Worm (Caenorhabditis elegans): ENCODE measurements around the gene ceh-31.

Gene ceh-31

ce11 chrX:3024637-3025113, 45.5 kb downstream of the ceh-31 start, which contains the start of gene aqp-7:
Gene aqp-7, plus strand, starts transcription at chrX:3025063.
- no peak for TF ChIP-seq dmd-4 (tag; optimal IDR thresholded peaks at IDR 0.05; ENCODE audit: borderline replicate concordance)
- no peak for TF ChIP-seq ceh-31 (tag; optimal IDR thresholded peaks at IDR 0.05)
- TF ChIP-seq K09A11.1 (tag; optimal IDR thresholded peaks at IDR 0.05; ENCODE audit: insufficient read depth) = no peak
- TF ChIP-seq nhr-11 (tag; optimal IDR thresholded peaks at IDR 0.05) = no peak
- TF ChIP-seq ama-1 (optimal IDR thresholded peaks at IDR 0.05) = no peak
- no peak for TF ChIP-seq zip-5 (tag; optimal IDR thresholded peaks at IDR 0.05)
- TF ChIP-seq elt-4 (tag; optimal IDR thresholded peaks at IDR 0.05) = no peak
- TF ChIP-seq ceh-34 (tag; optimal IDR thresholded peaks at IDR 0.05) = no peak
- TF ChIP-seq pqm-1 (tag; optimal IDR thresholded peaks at IDR 0.05) = no peak
- no peak for TF ChIP-seq T23F11.4 (GFP tag; optimal IDR thresholded peaks at IDR 0.05)
- no peak for TF ChIP-seq fax-1 (tag; optimal IDR thresholded peaks at IDR 0.05)
- TF ChIP-seq pax-1 (tag; optimal IDR thresholded peaks at IDR 0.05) = no peak
- TF ChIP-seq ceh-14 (tag; optimal IDR thresholded peaks at IDR 0.05) = no peak
- no peak for TF ChIP-seq pag-3 (tag; optimal IDR thresholded peaks at IDR 0.05; ENCODE audit: borderline replicate concordance)
- no peak for TF ChIP-seq fkh-6 (tag; optimal IDR thresholded peaks at IDR 0.05)
- no peak for TF ChIP-seq tbx-2 (tag; optimal IDR thresholded peaks at IDR 0.05)
- TF ChIP-seq lin-11 (tag; optimal IDR thresholded peaks at IDR 0.05) = no peak
- no peak for TF ChIP-seq ceh-24 (tag; optimal IDR thresholded peaks at IDR 0.05)
- TF ChIP-seq nhr-232 (tag; optimal IDR thresholded peaks at IDR 0.05) = no peak
- TF ChIP-seq ceh-6 (GFP tag; optimal IDR thresholded peaks at IDR 0.05) = no peak

ce11 chrX:3023552-3024183, 46.6 kb downstream of the ceh-31 start:
- no peak for TF ChIP-seq dve-1 (tag; optimal IDR thresholded peaks at IDR 0.05)
- peak; percentile 69 for TF ChIP-seq unc-42 (tag; optimal IDR thresholded peaks at IDR 0.05)
- no peak for TF ChIP-seq ceh-19 (GFP tag; optimal IDR thresholded peaks at IDR 0.05)

ce11 chrX:3022330-3023088, 47.7 kb downstream of the ceh-31 start:
- TF ChIP-seq fkh-10 (GFP tag; optimal IDR thresholded peaks at IDR 0.05) (no peak), lin-11 (tag; optimal IDR thresholded peaks at IDR 0.05) (no peak), rnt-1 (tag; optimal IDR thresholded peaks at IDR 0.05) (no peak), sdc-2 (tag; optimal IDR thresholded peaks at IDR 0.05) (no peak), unc-42 (tag; optimal IDR thresholded peaks at IDR 0.05) (peak; percentile 52), npax-4 (tag; optimal IDR thresholded peaks at IDR 0.05) (no peak)

ce11 chrX:3021466-3021865, 48.8 kb downstream of the ceh-31 start:
- TF ChIP-seq pha-4 (tag; optimal IDR thresholded peaks at IDR 0.05) = no peak
- no peak for TF ChIP-seq hlh-13 (GFP tag; optimal IDR thresholded peaks at IDR 0.05)
- no peak for TF ChIP-seq nhr-232 (tag; optimal IDR thresholded peaks at IDR 0.05)
- no peak for TF ChIP-seq ceh-24 (tag; optimal IDR thresholded peaks at IDR 0.05)
- no peak for TF ChIP-seq ceh-6 (GFP tag; optimal IDR thresholded peaks at IDR 0.05)
- no peak for TF ChIP-seq fax-1 (tag; optimal IDR thresholded peaks at IDR 0.05)
- TF ChIP-seq unc-55 (GFP tag; optimal IDR thresholded peaks at IDR 0.05) = no peak
- TF ChIP-seq pag-3 (tag; optimal IDR thresholded peaks at IDR 0.05; ENCODE audit: borderline replicate concordance) = no peak
- no peak for TF ChIP-seq ama-1 (optimal IDR thresholded peaks at IDR 0.05)
- TF ChIP-seq ttx-3 (tag; optimal IDR thresholded peaks at IDR 0.05) = no peak
- no peak for TF ChIP-seq dmd-4 (tag; optimal IDR thresholded peaks at IDR 0.05; ENCODE audit: borderline replicate concordance)
- no peak for TF ChIP-seq hlh-6 (tag; optimal IDR thresholded peaks at IDR 0.05)
- no peak for TF ChIP-seq Y22D7AL.16 (tag; optimal IDR thresholded peaks at IDR 0.05)
- TF ChIP-seq ceh-2 (tag; optimal IDR thresholded peaks at IDR 0.05) = no peak
- no peak for TF ChIP-seq tbx-7 (tag; optimal IDR thresholded peaks at IDR 0.05)
